Fruit fly (Drosophila melanogaster) whole organism, embryonic: ENCODE results near the gene CG14431.

Experiments used
- Abd-B ChIP-seq: fragments of 200-800 bp; sonication (Bioruptor generic); optimal IDR thresholded peaks from 2 replicates; lab custom pipeline; 2018; ENCODE audit warnings: missing biosample characterization, mild to moderate bottlenecking, missing genetic modification characterization, moderate library complexity
- C15 ChIP-seq: fragments of 200-800 bp; sonication (Bioruptor generic); IDR thresholded peaks from 3 replicates; pipeline ENCODE4 v1.3.6; 2022; ENCODE audit warnings: missing biosample characterization, missing genetic modification characterization
- CG10565 ChIP-seq: fragments of 200-800 bp; sonication (Bioruptor generic); optimal IDR thresholded peaks from 3 replicates; lab custom pipeline; 2016; ENCODE audit warnings: missing biosample characterization, mild to moderate bottlenecking, missing genetic modification characterization
- CG11247 ChIP-seq: fragments of 200-800 bp; sonication (Bioruptor generic); IDR thresholded peaks from 2 replicates; pipeline ENCODE4 v1.3.6; 2022; ENCODE audit warnings: missing biosample characterization, missing genetic modification characterization
- CG1233 ChIP-seq: fragments of 200-800 bp; sonication (Bioruptor generic); optimal IDR thresholded peaks from 4 replicates; lab custom pipeline; 2018; ENCODE audit warnings: missing biosample characterization, mild to moderate bottlenecking, missing genetic modification characterization
- CG12744 ChIP-seq: fragments of 200-800 bp; sonication (Bioruptor generic); optimal IDR thresholded peaks from 2 replicates; lab custom pipeline; 2016; ENCODE audit warnings: missing biosample characterization, missing genetic modification characterization
- CG12769 ChIP-seq: fragments of 200-800 bp; sonication (Bioruptor generic); optimal IDR thresholded peaks from 2 replicates; lab custom pipeline; 2019; ENCODE audit warnings: missing biosample characterization, mild to moderate bottlenecking, missing genetic modification characterization, moderate library complexity
- CG13894 ChIP-seq: fragments of 200-800 bp; sonication (Bioruptor generic); optimal IDR thresholded peaks from 3 replicates; lab custom pipeline; 2018; ENCODE audit warnings: missing biosample characterization, mild to moderate bottlenecking, missing genetic modification characterization, moderate library complexity
- CG14050 ChIP-seq: fragments of 200-800 bp; sonication (Bioruptor generic); IDR thresholded peaks from 3 replicates; pipeline ENCODE4 v1.3.6; 2022; ENCODE audit warnings: missing biosample characterization, missing genetic modification characterization
- CG16863 ChIP-seq: fragments of 200-800 bp; sonication (Bioruptor generic); optimal IDR thresholded peaks from 3 replicates; lab custom pipeline; 2016; ENCODE audit warnings: missing biosample characterization, missing genetic modification characterization
- CG5180 ChIP-seq: fragments of 200-800 bp; sonication (Bioruptor generic); optimal IDR thresholded peaks from 3 replicates; lab custom pipeline; 2017; ENCODE audit warnings: missing biosample characterization, missing genetic modification characterization, mild to moderate bottlenecking, moderate library complexity, missing genetic modification reagents
- CG5245 ChIP-seq: fragments of 200-800 bp; sonication (Bioruptor generic); optimal IDR thresholded peaks from 3 replicates; lab custom pipeline; 2016; ENCODE audit warnings: missing biosample characterization, missing genetic modification characterization
- CG6254 ChIP-seq: fragments of 200-800 bp; sonication (Bioruptor generic); optimal IDR thresholded peaks from 3 replicates; lab custom pipeline; 2017; ENCODE audit warnings: mild to moderate bottlenecking, missing biosample characterization, missing genetic modification reagents, missing genetic modification characterization
- CG6765 ChIP-seq: fragments of 200-800 bp; sonication (Bioruptor generic); optimal IDR thresholded peaks from 3 replicates; lab custom pipeline; 2017; ENCODE audit warnings: missing biosample characterization, mild to moderate bottlenecking, missing genetic modification characterization
- CG7372 ChIP-seq: fragments of 200-800 bp; sonication (Bioruptor generic); IDR thresholded peaks from 2 replicates; pipeline ENCODE4 v1.3.6; 2022; ENCODE audit warnings: missing biosample characterization, missing genetic modification characterization
- CG8290 ChIP-seq, 3 experiments: fragments of 200-800 bp; sonication (Bioruptor generic); optimal IDR thresholded peaks; 2 replicates each; lab custom pipeline; 2016 to 2019; ENCODE audit warnings: missing biosample characterization in 3 of 3, missing genetic modification characterization in 3 of 3, mild to moderate bottlenecking in 2 of 3, moderate library complexity in 1 of 3
- CG8944 ChIP-seq: fragments of 200-800 bp; sonication (Bioruptor generic); optimal IDR thresholded peaks from 3 replicates; lab custom pipeline; 2016; ENCODE audit warnings: missing biosample characterization, missing genetic modification characterization
- CG9817 ChIP-seq: fragments of 200-800 bp; sonication (Bioruptor generic); optimal IDR thresholded peaks from 2 replicates; lab custom pipeline; 2018; ENCODE audit warnings: missing biosample characterization, mild to moderate bottlenecking, missing genetic modification characterization, moderate library complexity
- Chrac-16 ChIP-seq: fragments of 200-800 bp; sonication (Bioruptor generic); optimal IDR thresholded peaks from 3 replicates; lab custom pipeline; 2016; ENCODE audit warnings: missing biosample characterization, missing genetic modification characterization
- CoRest ChIP-seq: fragments of 200-800 bp; sonication (Bioruptor generic); optimal IDR thresholded peaks from 3 replicates; lab custom pipeline; 2018; ENCODE audit warnings: missing biosample characterization, mild to moderate bottlenecking, missing genetic modification characterization, moderate library complexity
- Deaf1 ChIP-seq: fragments of 200-800 bp; optimal IDR thresholded peaks from 3 replicates; lab custom pipeline; 2019; ENCODE audit warnings: missing biosample characterization, mild to moderate bottlenecking, missing genetic modification characterization, moderate library complexity
- E2f1 ChIP-seq: fragments of 200-800 bp; sonication (Bioruptor generic); IDR thresholded peaks from 2 replicates; pipeline ENCODE4 v1.3.6; 2022; ENCODE audit warnings: missing biosample characterization, missing genetic modification characterization
- Fer3 ChIP-seq: fragments of 200-800 bp; sonication (Bioruptor generic); optimal IDR thresholded peaks from 2 replicates; lab custom pipeline; 2018; ENCODE audit warnings: missing biosample characterization, mild to moderate bottlenecking, missing genetic modification characterization, moderate library complexity
- GATAe ChIP-seq: fragments of 200-800 bp; sonication (Bioruptor generic); conservative IDR thresholded peaks from 2 replicates; pipeline ENCODE4 v1.3.6; 2022; ENCODE audit warnings: missing biosample characterization, missing genetic modification characterization
- Hr3 ChIP-seq: fragments of 200-800 bp; sonication (Bioruptor generic); optimal IDR thresholded peaks from 3 replicates; lab custom pipeline; 2016; ENCODE audit warnings: missing biosample characterization, missing genetic modification characterization
- Hr51 ChIP-seq, 2 experiments: fragments of 200-800 bp; sonication (Bioruptor generic); optimal IDR thresholded peaks; 2 replicates in 1 of 2; 3 replicates in 1 of 2; lab custom pipeline; 2016 to 2018; ENCODE audit warnings: missing biosample characterization in 2 of 2, missing genetic modification characterization in 2 of 2, mild to moderate bottlenecking in 1 of 2, moderate library complexity in 1 of 2
- Lhr ChIP-seq: fragments of 200-800 bp; sonication (Bioruptor generic); optimal IDR thresholded peaks from 3 replicates; lab custom pipeline; 2017; ENCODE audit warnings: mild to moderate bottlenecking, missing biosample characterization, missing genetic modification reagents, missing genetic modification characterization
- Mrtf ChIP-seq: fragments of 200-800 bp; sonication (Bioruptor generic); IDR thresholded peaks from 3 replicates; pipeline ENCODE4 v1.3.6; 2022; ENCODE audit warnings: missing biosample characterization, missing genetic modification characterization
- Nf-YA ChIP-seq: fragments of 200-800 bp; sonication (Bioruptor generic); IDR thresholded peaks from 2 replicates; pipeline ENCODE4 v1.3.6; 2022; ENCODE audit warnings: missing biosample characterization, missing genetic modification characterization
- Oaz ChIP-seq: fragments of 200-800 bp; sonication (Bioruptor generic); IDR thresholded peaks from 2 replicates; pipeline ENCODE4 v1.3.6; 2022; ENCODE audit warnings: missing biosample characterization, missing genetic modification characterization
- Opbp ChIP-seq: fragments of 200-800 bp; sonication (Bioruptor generic); IDR thresholded peaks from 3 replicates; pipeline ENCODE4 v1.3.6; 2022; ENCODE audit warnings: missing biosample characterization, missing genetic modification characterization; ENCODE audit not compliant: partially characterized antibody
- Rx ChIP-seq: fragments of 200-800 bp; sonication (Bioruptor generic); IDR thresholded peaks from 2 replicates; pipeline ENCODE4 v1.3.6; 2022; ENCODE audit warnings: missing biosample characterization, missing genetic modification characterization
- Sox102F ChIP-seq: fragments of 200-800 bp; sonication (Bioruptor generic); optimal IDR thresholded peaks from 2 replicates; lab custom pipeline; 2018; ENCODE audit warnings: missing biosample characterization, mild to moderate bottlenecking, missing genetic modification characterization, moderate library complexity
- Vsx1 ChIP-seq: fragments of 200-800 bp; sonication (Bioruptor generic); optimal IDR thresholded peaks from 2 replicates; lab custom pipeline; 2017; ENCODE audit warnings: missing biosample characterization, mild to moderate bottlenecking, missing genetic modification characterization, missing genetic modification reagents
- ab ChIP-seq: fragments of 200-800 bp; sonication (Bioruptor generic); optimal IDR thresholded peaks from 2 replicates; lab custom pipeline; 2016; ENCODE audit warnings: missing biosample characterization, missing genetic modification characterization
- ap ChIP-seq: fragments of 200-800 bp; sonication (Bioruptor generic); IDR thresholded peaks from 2 replicates; pipeline ENCODE4 v1.3.6; 2022; ENCODE audit warnings: missing biosample characterization, missing genetic modification characterization
- ase ChIP-seq: fragments of 200-800 bp; sonication (Bioruptor generic); IDR thresholded peaks from 3 replicates; pipeline ENCODE4 v1.3.6; 2022; ENCODE audit warnings: missing biosample characterization, missing genetic modification characterization
- dati ChIP-seq: fragments of 200-800 bp; sonication (Bioruptor generic); IDR thresholded peaks from 2 replicates; pipeline ENCODE4 v1.3.6; 2022; ENCODE audit warnings: missing biosample characterization, missing genetic modification characterization
- dm ChIP-seq: fragments of 200-800 bp; sonication (Bioruptor generic); optimal IDR thresholded peaks from 3 replicates; lab custom pipeline; 2016; ENCODE audit warnings: missing biosample characterization, missing genetic modification characterization
- gt ChIP-seq: fragments of 200-800 bp; sonication (Bioruptor generic); IDR thresholded peaks from 2 replicates; pipeline ENCODE4 v1.3.6; 2022; ENCODE audit warnings: missing biosample characterization, missing genetic modification characterization
- hbn ChIP-seq: fragments of 200-800 bp; sonication (Bioruptor generic); IDR thresholded peaks from 2 replicates; pipeline ENCODE4 v1.3.6; 2022; ENCODE audit warnings: missing biosample characterization, missing genetic modification characterization; ENCODE audit not compliant: partially characterized antibody
- lab ChIP-seq: fragments of 200-800 bp; sonication (Bioruptor generic); optimal IDR thresholded peaks from 3 replicates; lab custom pipeline; 2017; ENCODE audit warnings: missing biosample characterization, missing genetic modification characterization, mild to moderate bottlenecking, moderate library complexity, missing genetic modification reagents
- lilli ChIP-seq: fragments of 200-800 bp; sonication (Bioruptor generic); optimal IDR thresholded peaks from 3 replicates; lab custom pipeline; 2016; ENCODE audit warnings: missing biosample characterization, missing genetic modification characterization
- luna ChIP-seq: fragments of 200-800 bp; sonication (Bioruptor generic); optimal IDR thresholded peaks from 2 replicates; lab custom pipeline; 2016; ENCODE audit warnings: missing biosample characterization, missing genetic modification characterization
- org-1 ChIP-seq: fragments of 200-800 bp; sonication (Bioruptor generic); optimal IDR thresholded peaks from 2 replicates; lab custom pipeline; 2017; ENCODE audit warnings: missing biosample characterization, missing genetic modification characterization
- slbo ChIP-seq: fragments of 200-800 bp; sonication (Bioruptor generic); IDR thresholded peaks from 2 replicates; pipeline ENCODE4 v1.3.6; 2022; ENCODE audit warnings: missing biosample characterization, missing genetic modification characterization
- stwl ChIP-seq: fragments of 200-800 bp; sonication (Bioruptor generic); optimal IDR thresholded peaks from 3 replicates; lab custom pipeline; 2018; ENCODE audit warnings: missing biosample characterization, mild to moderate bottlenecking, missing genetic modification characterization, moderate library complexity
- vfl ChIP-seq: fragments of 200-800 bp; sonication (Bioruptor generic); optimal IDR thresholded peaks from 2 replicates; lab custom pipeline; 2016; ENCODE audit warnings: missing biosample characterization, missing genetic modification characterization
- zen ChIP-seq: fragments of 200-800 bp; sonication (Bioruptor generic); optimal IDR thresholded peaks from 3 replicates; lab custom pipeline; 2018; ENCODE audit warnings: missing biosample characterization, mild to moderate bottlenecking, missing genetic modification characterization, moderate library complexity

The CG14431 gene

dm6 chrX:6863289-6863938, 44.7 kb upstream of the CG14431 start, which contains the start of gene CG43736 (continued):
- TF ChIP-seq GATAe (GFP tag; lab: Robert Waterston, UW) = peak; percentile 73
- peak; percentile 26 for TF ChIP-seq stwl (tag; lab: Kevin White, UChicago)
- peak; percentile 68 for TF ChIP-seq CG10565
- TF ChIP-seq vfl (GFP tag; lab: Kevin White, UChicago) = peak; percentile 85
- TF ChIP-seq Deaf1 = no peak
- peak; percentile 94 for TF ChIP-seq Hr3 (GFP tag; lab: Kevin White, UChicago)
- TF ChIP-seq CG5180 (GFP tag; lab: Kevin White, UChicago) = peak; percentile 82
- peak; percentile 82 for TF ChIP-seq CG6254 (GFP tag; lab: Kevin White, UChicago)
- TF ChIP-seq org-1 = peak; percentile 94
- peak; percentile 87 for TF ChIP-seq Mrtf (GFP tag; lab: Robert Waterston, UW)
- TF ChIP-seq Rx = peak; percentile 62; the same call in 1 of the 2 replicates
- TF ChIP-seq ase = peak; percentile 86
- TF ChIP-seq Lhr (GFP tag; lab: Kevin White, UChicago) = peak; percentile 84
- TF ChIP-seq dm (GFP tag; lab: Kevin White, UChicago) = peak; percentile 79
- peak; percentile 92 for TF ChIP-seq lilli (GFP tag; lab: Kevin White, UChicago)
- TF ChIP-seq ap = peak; percentile 75
- TF ChIP-seq Hr51 (GFP tag; optimal IDR thresholded peaks at IDR 0.05; lab: Kevin White, UChicago) = peak; percentile 87 to 98
- peak; percentile 83 for TF ChIP-seq Oaz (GFP tag; lab: Robert Waterston, UW)
- peak; percentile 90 for TF ChIP-seq CG12744 (GFP tag; lab: Kevin White, UChicago)
- TF ChIP-seq CG5245 (GFP tag; lab: Kevin White, UChicago) = peak; percentile 85
- TF ChIP-seq CG8944 = peak; percentile 91
- TF ChIP-seq CG13894 (tag; lab: Kevin White, UChicago) = peak; percentile 92
- peak; percentile 96 for TF ChIP-seq Fer3
- no peak for TF ChIP-seq hbn (GFP tag; lab: Robert Waterston, UW)
- peak; percentile 86 for TF ChIP-seq CG7372 (GFP tag; lab: Robert Waterston, UW)
- peak; percentile 77 for TF ChIP-seq CG11247 (GFP tag; lab: Robert Waterston, UW)
- TF ChIP-seq CG9817 (tag; lab: Kevin White, UChicago) = peak; percentile 96
- peak; percentile 91 for TF ChIP-seq Chrac-16
- TF ChIP-seq CoRest = peak; percentile 99
- peak; percentile 96 for TF ChIP-seq Abd-B
- TF ChIP-seq C15 = peak; percentile 65; the same call in 1 of the 3 replicates
- TF ChIP-seq Vsx1 = peak; percentile 91
- TF ChIP-seq CG12769 (tag; lab: Kevin White, UChicago) = peak; percentile 97
- TF ChIP-seq CG16863 (GFP tag; lab: Kevin White, UChicago) = peak; percentile 91
- TF ChIP-seq Sox102F (GFP tag; lab: Kevin White, UChicago) = peak; percentile 98
- no peak for TF ChIP-seq dati
- peak; percentile 83 for TF ChIP-seq luna (GFP tag; lab: Kevin White, UChicago)
- peak; percentile 82 for TF ChIP-seq Nf-YA (GFP tag; lab: Robert Waterston, UW)
- TF ChIP-seq gt (GFP tag; lab: Robert Waterston, UW) = peak; percentile 74
- peak; percentile 78 for TF ChIP-seq CG14050
- TF ChIP-seq CG1233 (GFP tag; lab: Kevin White, UChicago) = no peak
- TF ChIP-seq zen = peak; percentile 92
- no peak for TF ChIP-seq Opbp (GFP tag; lab: Robert Waterston, UW)
- peak; percentile 7 for TF ChIP-seq ab (GFP tag; lab: Kevin White, UChicago)
- TF ChIP-seq CG6765 = peak; percentile 94
- peak; percentile 91 for TF ChIP-seq slbo
- TF ChIP-seq E2f1 (GFP tag; lab: Robert Waterston, UW) = peak; percentile 77
- peak; percentile 98 for TF ChIP-seq lab
- peak; percentile 51 for TF ChIP-seq CG8290 (GFP tag; optimal IDR thresholded peaks at IDR 0.05; lab: Kevin White, UChicago)
- peak; percentile 54 to 89 for TF ChIP-seq CG8290 (tag; optimal IDR thresholded peaks at IDR 0.05; lab: Kevin White, UChicago)
